Worm (Caenorhabditis elegans) whole organism, young adult: ENCODE results near the gene K02F3.9.

Source experiments
- B0019.2 ChIP-seq: fragments of 200-800 bp; sonication (Bioruptor generic); conservative IDR thresholded peaks from 2 replicates; pipeline ENCODE4 v1.3.6; 2022; ENCODE audit warnings: missing genetic modification reagents, missing genetic modification characterization, missing compliant biosample characterization
- B0261.1 ChIP-seq: sonication (generic microtip); optimal IDR thresholded peaks from 2 replicates; lab custom pipeline; 2016; ENCODE audit warnings: mild to moderate bottlenecking, missing genetic modification characterization, moderate library complexity, missing compliant biosample characterization
- B0336.3 ChIP-seq: fragments of 200-800 bp; sonication (Bioruptor generic); IDR thresholded peaks from 2 replicates; pipeline ENCODE4 v1.3.6; 2022; ENCODE audit warnings: missing genetic modification characterization, missing compliant biosample characterization
- F39B2.1 ChIP-seq: fragments of 200-800 bp; sonication (Bioruptor generic); IDR thresholded peaks from 2 replicates; pipeline ENCODE4 v1.3.6; 2022; ENCODE audit warnings: missing genetic modification reagents, missing genetic modification characterization, missing compliant biosample characterization
- F57A8.1 ChIP-seq: fragments of 200-800 bp; sonication (Bioruptor generic); optimal IDR thresholded peaks from 2 replicates; lab custom pipeline; 2018; ENCODE audit warnings: mild to moderate bottlenecking, missing genetic modification characterization, moderate library complexity, missing compliant biosample characterization
- K12H6.12 ChIP-seq: fragments of 200-800 bp; sonication (Bioruptor generic); optimal IDR thresholded peaks from 2 replicates; lab custom pipeline; 2018; ENCODE audit warnings: mild to moderate bottlenecking, missing genetic modification characterization, missing compliant biosample characterization
- T07F8.4 ChIP-seq: sonication (generic microtip); optimal IDR thresholded peaks from 2 replicates; lab custom pipeline; 2016; ENCODE audit warnings: mild to moderate bottlenecking, missing genetic modification characterization, moderate library complexity, missing compliant biosample characterization
- T26A5.8 ChIP-seq: sonication (generic microtip); optimal IDR thresholded peaks from 2 replicates; lab custom pipeline; 2016; ENCODE audit warnings: missing genetic modification characterization, missing compliant biosample characterization
- Y53G8AR.9 ChIP-seq: fragments of 200-800 bp; sonication (Bioruptor generic); conservative IDR thresholded peaks from 2 replicates; pipeline ENCODE4 v1.3.6; 2022; ENCODE audit warnings: missing genetic modification reagents, missing genetic modification characterization, missing compliant biosample characterization
- Y56A3A.18 ChIP-seq: fragments of 200-800 bp; sonication (Bioruptor generic); IDR thresholded peaks from 2 replicates; pipeline ENCODE4 v1.3.6; 2022; ENCODE audit warnings: missing genetic modification reagents, missing genetic modification characterization, missing compliant biosample characterization
- Y95B8A.8 ChIP-seq: fragments of 200-800 bp; sonication (Bioruptor generic); IDR thresholded peaks from 2 replicates; pipeline ENCODE4 v1.3.6; 2022; ENCODE audit warnings: missing genetic modification reagents, missing genetic modification characterization, missing compliant biosample characterization
- atf-7 ChIP-seq: sonication (generic microtip); optimal IDR thresholded peaks from 2 replicates; lab custom pipeline; 2017; ENCODE audit warnings: mild to moderate bottlenecking, missing genetic modification characterization, missing compliant biosample characterization
- athp-1 ChIP-seq: sonication (generic microtip); optimal IDR thresholded peaks from 2 replicates; lab custom pipeline; 2017; ENCODE audit warnings: mild to moderate bottlenecking, missing genetic modification characterization, missing compliant biosample characterization
- attf-6 ChIP-seq: fragments of 200-800 bp; sonication (Bioruptor generic); IDR thresholded peaks from 2 replicates; pipeline ENCODE4 v1.3.6; 2022; ENCODE audit warnings: missing genetic modification reagents, missing genetic modification characterization, missing compliant biosample characterization
- bed-1 ChIP-seq: fragments of 200-800 bp; sonication (Bioruptor generic); IDR thresholded peaks from 2 replicates; pipeline ENCODE4 v1.3.6; 2022; ENCODE audit warnings: missing genetic modification reagents, missing genetic modification characterization, missing compliant biosample characterization
- bed-2 ChIP-seq: fragments of 200-800 bp; sonication (Bioruptor generic); IDR thresholded peaks from 2 replicates; pipeline ENCODE4 v1.3.6; 2022; ENCODE audit warnings: missing genetic modification reagents, missing genetic modification characterization, missing compliant biosample characterization
- ccch-3 ChIP-seq: fragments of 200-800 bp; sonication (Bioruptor generic); optimal IDR thresholded peaks from 2 replicates; lab custom pipeline; 2018; ENCODE audit warnings: mild to moderate bottlenecking, missing genetic modification characterization, missing compliant biosample characterization
- cebp-2 ChIP-seq: fragments of 200-800 bp; sonication (Bioruptor generic); IDR thresholded peaks from 2 replicates; pipeline ENCODE4 v1.3.6; 2022; ENCODE audit warnings: missing genetic modification characterization, missing compliant biosample characterization
- ceh-27 ChIP-seq: fragments of 200-800 bp; sonication (Bioruptor generic); optimal IDR thresholded peaks from 2 replicates; lab custom pipeline; 2018; ENCODE audit warnings: mild to moderate bottlenecking, missing genetic modification characterization, moderate library complexity, missing compliant biosample characterization
- chd-7 ChIP-seq: sonication (generic microtip); optimal IDR thresholded peaks from 2 replicates; lab custom pipeline; 2016; ENCODE audit warnings: mild to moderate bottlenecking, missing genetic modification characterization, moderate library complexity, missing compliant biosample characterization
- efl-1 ChIP-seq: fragments of 150-350 bp; optimal IDR thresholded peaks from 2 replicates; lab custom pipeline; 2014; ENCODE audit warnings: missing biosample characterization, missing genetic modification reagents, missing genetic modification characterization
- egl-18 ChIP-seq: fragments of 200-800 bp; sonication (Bioruptor generic); IDR thresholded peaks from 2 replicates; pipeline ENCODE4 v1.3.6; 2022; ENCODE audit warnings: missing genetic modification reagents, missing genetic modification characterization, missing compliant biosample characterization
- ekl-4 ChIP-seq: fragments of 200-800 bp; sonication (Bioruptor generic); IDR thresholded peaks from 2 replicates; pipeline ENCODE4 v1.3.6; 2022; ENCODE audit warnings: missing genetic modification reagents, missing genetic modification characterization, missing compliant biosample characterization
- fkh-3 ChIP-seq: sonication (generic microtip); optimal IDR thresholded peaks from 2 replicates; lab custom pipeline; 2016; ENCODE audit warnings: mild to moderate bottlenecking, missing genetic modification characterization, missing compliant biosample characterization
- hlh-26 ChIP-seq: fragments of 200-800 bp; sonication (Bioruptor generic); conservative IDR thresholded peaks from 2 replicates; pipeline ENCODE4 v1.3.6; 2022; ENCODE audit warnings: missing genetic modification reagents, missing genetic modification characterization, missing compliant biosample characterization
- hmg-20 ChIP-seq: fragments of 200-800 bp; sonication (Bioruptor generic); IDR thresholded peaks from 2 replicates; pipeline ENCODE4 v1.3.6; 2022; ENCODE audit warnings: missing genetic modification reagents, missing genetic modification characterization, missing compliant biosample characterization
- hrde-1 ChIP-seq: sonication (generic microtip); optimal IDR thresholded peaks from 2 replicates; lab custom pipeline; 2016; ENCODE audit warnings: missing genetic modification characterization, mild to moderate bottlenecking, missing compliant biosample characterization, moderate library complexity, missing genotype, missing genetic modification reagents, borderline replicate concordance
- lag-1 ChIP-seq: fragments of 200-800 bp; sonication (Bioruptor generic); IDR thresholded peaks from 2 replicates; pipeline ENCODE4 v1.3.6; 2022; ENCODE audit warnings: missing genetic modification reagents, missing genetic modification characterization, missing compliant biosample characterization
- let-526 ChIP-seq: fragments of 200-800 bp; sonication (Bioruptor generic); IDR thresholded peaks from 2 replicates; pipeline ENCODE4 v1.3.6; 2022; ENCODE audit warnings: missing genetic modification reagents, missing genetic modification characterization, missing compliant biosample characterization
- let-607 ChIP-seq, 2 experiments: fragments of 200-800 bp in 1 of 2; sonication (Bioruptor generic) in 1 of 2; sonication (generic microtip) in 1 of 2; optimal IDR thresholded peaks; 2 replicates each; lab custom pipeline; 2016 to 2018; ENCODE audit warnings: mild to moderate bottlenecking in 2 of 2, missing compliant biosample characterization in 2 of 2, missing genetic modification characterization in 2 of 2, moderate library complexity in 2 of 2, missing genotype in 1 of 2
- lin-26 ChIP-seq: fragments of 200-800 bp; sonication (Bioruptor generic); IDR thresholded peaks from 2 replicates; pipeline ENCODE4 v1.3.6; 2022; ENCODE audit warnings: missing genetic modification reagents, missing genetic modification characterization, missing compliant biosample characterization
- lsl-1 ChIP-seq: fragments of 200-800 bp; sonication (Bioruptor generic); optimal IDR thresholded peaks from 2 replicates; lab custom pipeline; 2018; ENCODE audit warnings: mild to moderate bottlenecking, missing genetic modification characterization, moderate library complexity, missing compliant biosample characterization
- lsy-27 ChIP-seq: sonication (generic microtip); optimal IDR thresholded peaks from 2 replicates; lab custom pipeline; 2017; ENCODE audit warnings: missing genetic modification characterization, mild to moderate bottlenecking, missing compliant biosample characterization, antibody characterized with exemption, missing genotype, borderline replicate concordance; ENCODE audit not compliant: insufficient read depth
- madf-3 ChIP-seq: fragments of 200-800 bp; sonication (Bioruptor generic); IDR thresholded peaks from 2 replicates; pipeline ENCODE4 v1.3.6; 2022; ENCODE audit warnings: missing genetic modification reagents, missing genetic modification characterization, missing compliant biosample characterization
- nfya-2 ChIP-seq: fragments of 200-800 bp; sonication (Bioruptor generic); IDR thresholded peaks from 2 replicates; pipeline ENCODE4 v1.3.6; 2022; ENCODE audit warnings: missing genetic modification reagents, missing genetic modification characterization, missing compliant biosample characterization
- nfyb-1 ChIP-seq: fragments of 200-800 bp; sonication (Bioruptor generic); IDR thresholded peaks from 2 replicates; pipeline ENCODE4 v1.3.6; 2022; ENCODE audit warnings: missing genetic modification reagents, missing genetic modification characterization, missing compliant biosample characterization
- nhr-120 ChIP-seq: fragments of 200-800 bp; sonication (Bioruptor generic); IDR thresholded peaks from 2 replicates; pipeline ENCODE4 v1.3.6; 2022; ENCODE audit warnings: missing genetic modification characterization, missing compliant biosample characterization
- nhr-27 ChIP-seq: fragments of 200-800 bp; sonication (Bioruptor generic); optimal IDR thresholded peaks from 2 replicates; lab custom pipeline; 2018; ENCODE audit warnings: mild to moderate bottlenecking, missing genetic modification characterization, moderate library complexity, missing compliant biosample characterization
- nhr-90 ChIP-seq: sonication (generic microtip); optimal IDR thresholded peaks from 2 replicates; lab custom pipeline; 2016; ENCODE audit warnings: missing genotype, mild to moderate bottlenecking, missing genetic modification characterization, missing compliant biosample characterization
- sea-2 ChIP-seq: fragments of 200-800 bp; sonication (Bioruptor generic); IDR thresholded peaks from 2 replicates; pipeline ENCODE4 v1.3.6; 2022; ENCODE audit warnings: missing genetic modification characterization, missing compliant biosample characterization
- snpc-1.1 ChIP-seq: sonication (generic microtip); optimal IDR thresholded peaks from 2 replicates; lab custom pipeline; 2017; ENCODE audit warnings: missing genetic modification characterization, mild to moderate bottlenecking, missing compliant biosample characterization, antibody characterized with exemption, moderate library complexity, missing genotype, missing genetic modification reagents; ENCODE audit not compliant: insufficient read depth
- snpc-3.4 ChIP-seq: sonication (generic microtip); optimal IDR thresholded peaks from 2 replicates; lab custom pipeline; 2017; ENCODE audit warnings: missing genetic modification characterization, mild to moderate bottlenecking, missing compliant biosample characterization, antibody characterized with exemption, moderate library complexity, missing genotype, missing genetic modification reagents
- somi-1 ChIP-seq: fragments of 200-800 bp; sonication (Bioruptor generic); optimal IDR thresholded peaks from 2 replicates; lab custom pipeline; 2018; ENCODE audit warnings: mild to moderate bottlenecking, missing genetic modification characterization, missing compliant biosample characterization
- tbx-9 ChIP-seq: sonication (generic microtip); optimal IDR thresholded peaks from 2 replicates; lab custom pipeline; 2016; ENCODE audit warnings: borderline replicate concordance, missing genetic modification characterization, inconsistent platforms, missing compliant biosample characterization
- zfh-2 ChIP-seq: fragments of 200-800 bp; sonication (Bioruptor generic); conservative IDR thresholded peaks from 2 replicates; pipeline ENCODE4 v1.3.6; 2022; ENCODE audit warnings: missing genetic modification reagents, missing genetic modification characterization, missing compliant biosample characterization
- zim-3 ChIP-seq: sonication (generic microtip); optimal IDR thresholded peaks from 2 replicates; lab custom pipeline; 2017; ENCODE audit warnings: mild to moderate bottlenecking, missing genetic modification characterization, moderate library complexity, missing compliant biosample characterization
- ztf-18 ChIP-seq: sonication (generic microtip); optimal IDR thresholded peaks from 2 replicates; lab custom pipeline; 2016; ENCODE audit warnings: missing genotype, mild to moderate bottlenecking, missing genetic modification characterization, missing compliant biosample characterization

K02F3.9 gene

DNA sequence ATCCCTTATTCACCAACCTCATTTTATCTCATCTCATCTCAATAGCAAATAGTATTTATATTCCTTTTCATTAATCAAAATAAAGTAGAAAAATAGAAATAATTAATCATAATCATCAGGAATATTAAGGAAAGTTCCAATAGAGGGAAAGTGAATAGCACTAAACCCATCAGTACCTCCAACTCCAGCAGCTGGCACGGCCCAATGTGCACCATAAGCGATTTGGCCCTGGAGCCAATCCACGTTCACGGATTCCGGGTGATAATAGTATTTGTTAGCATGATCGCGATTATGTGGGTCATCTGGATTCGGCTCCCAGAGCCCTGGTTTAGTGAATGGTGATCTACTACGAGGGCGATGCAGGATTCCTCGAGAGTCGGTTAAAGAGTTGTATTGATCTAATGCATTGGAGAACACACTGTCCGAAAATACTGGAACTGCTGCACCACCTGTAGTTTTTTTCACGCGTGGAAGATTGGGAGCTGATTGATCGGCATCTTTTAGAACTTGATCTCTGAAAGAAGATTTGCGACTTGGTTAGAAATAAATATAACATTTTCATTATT, 5.4 kb downstream of the K02F3.9 start (continued):
- TF ChIP-seq lsy-27 (no peak), Y95B8A.8 (peak; percentile 91), athp-1 (tag; lab: Kevin White, UChicago) (peak; percentile 99), nfya-2 (GFP tag; lab: Robert Waterston, UW) (peak; percentile 93; the same call in 1 of the 2 replicates), sea-2 (GFP tag; lab: Robert Waterston, UW) (no peak), ccch-3 (GFP tag; lab: Kevin White, UChicago) (no peak), bed-1 (GFP tag; lab: Robert Waterston, UW) (peak; percentile 74; the same call in 1 of the 2 replicates), nhr-27 (tag; lab: Kevin White, UChicago) (peak; percentile 98), egl-18 (GFP tag; lab: Robert Waterston, UW) (peak; percentile 89), ekl-4 (GFP tag; lab: Robert Waterston, UW) (peak; percentile 93), tbx-9 (peak; percentile 97), hrde-1 (tag; lab: Kevin White, UChicago) (no peak), lsl-1 (GFP tag; lab: Kevin White, UChicago) (peak; percentile 23), T26A5.8 (tag; lab: Kevin White, UChicago) (peak; percentile 97), Y56A3A.18 (GFP tag; lab: Robert Waterston, UW) (peak; percentile 98), K12H6.12 (tag; lab: Kevin White, UChicago) (peak; percentile 84), nfyb-1 (GFP tag; lab: Robert Waterston, UW) (peak; percentile 99), Y53G8AR.9 (peak; percentile 99), ceh-27 (GFP tag; lab: Kevin White, UChicago) (peak; percentile 81), madf-3 (GFP tag; lab: Robert Waterston, UW) (peak; percentile 94), hlh-26 (no peak), B0336.3 (GFP tag; lab: Robert Waterston, UW) (peak; percentile 99), let-526 (GFP tag; lab: Robert Waterston, UW) (no peak; the same call in none of the 2 replicates), F39B2.1 (peak; percentile 72; the same call in 1 of the 2 replicates), fkh-3 (tag; lab: Kevin White, UChicago) (peak; percentile 99), atf-7 (tag; lab: Kevin White, UChicago) (peak; percentile 99), nhr-90 (tag; lab: Kevin White, UChicago) (peak; percentile 88), bed-2 (no peak), B0261.1 (tag; lab: Kevin White, UChicago) (peak; percentile 44), F57A8.1 (GFP tag; lab: Kevin White, UChicago) (no peak), B0019.2 (GFP tag; lab: Robert Waterston, UW) (0 out of 2 replicates have a peak, but pooled peaks have one; percentile 36), chd-7 (tag; lab: Kevin White, UChicago) (peak; percentile 99), lin-26 (GFP tag; lab: Robert Waterston, UW) (peak; percentile 97), ztf-18 (tag; lab: Kevin White, UChicago) (no peak), zim-3 (tag; lab: Kevin White, UChicago) (peak; percentile 100), nhr-120 (GFP tag; lab: Robert Waterston, UW) (peak; percentile 92; the same call in 1 of the 2 replicates), somi-1 (GFP tag; lab: Kevin White, UChicago) (peak; percentile 86), T07F8.4 (no peak), zfh-2 (peak; percentile 88), hmg-20 (GFP tag; lab: Robert Waterston, UW) (peak; percentile 75), efl-1 (GFP tag; lab: Kevin White, UChicago) (no peak), lag-1 (0 out of 2 replicates have a peak, but pooled peaks have one; percentile 78), attf-6 (GFP tag; lab: Robert Waterston, UW) (peak; percentile 68; the same call in 1 of the 2 replicates), snpc-3.4 (tag; lab: Kevin White, UChicago) (no peak), let-607 (tag; optimal IDR thresholded peaks at IDR 0.05; lab: Kevin White, UChicago) (peak; percentile 68 to 83), cebp-2 (GFP tag; lab: Robert Waterston, UW) (peak; percentile 86), snpc-1.1 (tag; lab: Kevin White, UChicago) (no peak)
